Worm (Caenorhabditis elegans): ENCODE results near the gene R02F11.3.

The R02F11.3 gene

ce11 chrV:4834277-4834676 is 28.5 kb upstream of the R02F11.3 start, which contains the start of gene C37H5.14:
Gene C37H5.14 (minus strand): TSS chrV:4834377.
- no peak for TF ChIP-seq ahr-1 (tag; optimal IDR thresholded peaks at IDR 0.05)
- no peak for TF ChIP-seq npax-4 (tag; optimal IDR thresholded peaks at IDR 0.05)
- TF ChIP-seq che-1 (tag; optimal IDR thresholded peaks at IDR 0.05) = no peak
- TF ChIP-seq ama-1 (optimal IDR thresholded peaks at IDR 0.05) = no peak
- TF ChIP-seq ceh-9 (tag; optimal IDR thresholded peaks at IDR 0.05) = no peak
- TF ChIP-seq T23F11.4 (GFP tag; optimal IDR thresholded peaks at IDR 0.05) = no peak
- TF ChIP-seq unc-86 (tag; optimal IDR thresholded peaks at IDR 0.05) = no peak
- no peak for TF ChIP-seq fkh-10 (GFP tag; optimal IDR thresholded peaks at IDR 0.05)
- TF ChIP-seq unc-3 (GFP tag; conservative IDR thresholded peaks at IDR 0.05) = no peak
- no peak for TF ChIP-seq unc-3 (tag; optimal IDR thresholded peaks at IDR 0.05)
- no peak for TF ChIP-seq hlh-13 (GFP tag; optimal IDR thresholded peaks at IDR 0.05)
- no peak for TF ChIP-seq K02D7.2 (tag; optimal IDR thresholded peaks at IDR 0.05)

- TF ChIP-seq nhr-11 (tag; optimal IDR thresholded peaks at IDR 0.05) = no peak
- peak; percentile 10 for TF ChIP-seq ceh-14 (tag; optimal IDR thresholded peaks at IDR 0.05)
- no peak for TF ChIP-seq T23F11.4 (GFP tag; optimal IDR thresholded peaks at IDR 0.05)
- no peak for TF ChIP-seq K09A11.1 (tag; optimal IDR thresholded peaks at IDR 0.05; ENCODE audit: insufficient read depth)
- TF ChIP-seq ceh-9 (tag; optimal IDR thresholded peaks at IDR 0.05) = no peak
- TF ChIP-seq nhr-232 (tag; optimal IDR thresholded peaks at IDR 0.05) = peak; percentile 10
- no peak for TF ChIP-seq sox-4 (tag; optimal IDR thresholded peaks at IDR 0.05)
- TF ChIP-seq pax-1 (tag; optimal IDR thresholded peaks at IDR 0.05) = peak; percentile 65
- TF ChIP-seq ceh-2 (tag; optimal IDR thresholded peaks at IDR 0.05) = peak; percentile 30
- TF ChIP-seq fkh-10 (GFP tag; optimal IDR thresholded peaks at IDR 0.05) = no peak
- peak; percentile 87 for TF ChIP-seq hlh-30 (tag; optimal IDR thresholded peaks at IDR 0.05; ENCODE audit: insufficient read depth)
- TF ChIP-seq tbx-2 (tag; optimal IDR thresholded peaks at IDR 0.05) = peak; percentile 59
- peak; percentile 40 for TF ChIP-seq ets-4 (tag; optimal IDR thresholded peaks at IDR 0.05)
- no peak for TF ChIP-seq unc-86 (tag; optimal IDR thresholded peaks at IDR 0.05)
- no peak for TF ChIP-seq unc-3 (GFP tag; conservative IDR thresholded peaks at IDR 0.05)
- TF ChIP-seq unc-3 (tag; optimal IDR thresholded peaks at IDR 0.05) = no peak
- peak; percentile 67 for TF ChIP-seq ceh-31 (tag; optimal IDR thresholded peaks at IDR 0.05)
- no peak for TF ChIP-seq madf-2 (tag; optimal IDR thresholded peaks at IDR 0.05)
- TF ChIP-seq nfya-1 (tag; optimal IDR thresholded peaks at IDR 0.05) = peak; percentile 84
- TF ChIP-seq F13H6.1 (tag; optimal IDR thresholded peaks at IDR 0.05) = peak; percentile 5
- TF ChIP-seq ttx-3 (tag; optimal IDR thresholded peaks at IDR 0.05) = no peak
- TF ChIP-seq unc-42 (tag; optimal IDR thresholded peaks at IDR 0.05) = peak; percentile 52
- no peak for TF ChIP-seq tbx-7 (tag; optimal IDR thresholded peaks at IDR 0.05)
- TF ChIP-seq elt-2 (tag; optimal IDR thresholded peaks at IDR 0.05) = peak; percentile 38
- TF ChIP-seq ceh-18 (tag; optimal IDR thresholded peaks at IDR 0.05) = peak; percentile 69
- TF ChIP-seq hlh-13 (GFP tag; optimal IDR thresholded peaks at IDR 0.05) = no peak
- TF ChIP-seq gmeb-2 (tag; optimal IDR thresholded peaks at IDR 0.05) = no peak
- no peak for TF ChIP-seq che-1 (tag; optimal IDR thresholded peaks at IDR 0.05)
- TF ChIP-seq pat-9 (tag; optimal IDR thresholded peaks at IDR 0.05) = no peak
- TF ChIP-seq syd-9 (tag; optimal IDR thresholded peaks at IDR 0.05) = peak; percentile 46
- TF ChIP-seq ceh-34 (tag; optimal IDR thresholded peaks at IDR 0.05) = peak; percentile 39
- no peak for TF ChIP-seq dve-1 (tag; optimal IDR thresholded peaks at IDR 0.05)
- no peak for TF ChIP-seq pros-1 (tag; optimal IDR thresholded peaks at IDR 0.05)
- peak; percentile 14 for TF ChIP-seq unc-55 (GFP tag; optimal IDR thresholded peaks at IDR 0.05)
Measured at ce11 chrV:4826710-4827380, 21.1 kb upstream of the R02F11.3 start, which contains the start of the genes hsp-6 and C37H5.5. Gene hsp-6 (minus strand): TSS chrV:4826760. Gene C37H5.5 (plus strand): TSS chrV:4827360.
